Worm (Caenorhabditis elegans) whole organism, L4 larva: Measurements from ENCODE around the gene nonu-1.

Source experiments
- F10B5.3 ChIP-seq: sonication (generic microtip); optimal IDR thresholded peaks from 2 replicates; lab custom pipeline; 2016; ENCODE audit warnings: mild to moderate bottlenecking, missing genetic modification characterization, missing compliant biosample characterization
- T20F7.1 ChIP-seq: fragments of 200-800 bp; sonication (Bioruptor generic); optimal IDR thresholded peaks from 2 replicates; lab custom pipeline; 2018; ENCODE audit warnings: mild to moderate bottlenecking, missing genetic modification characterization, missing compliant biosample characterization
- Y48G9A.11 ChIP-seq: fragments of 200-800 bp; sonication (Bioruptor generic); IDR thresholded peaks from 2 replicates; pipeline ENCODE4 v1.3.6; 2022; ENCODE audit warnings: missing genetic modification reagents, missing genetic modification characterization, missing compliant biosample characterization
- aha-1 ChIP-seq: fragments of 150-350 bp; peaks from one replicate; lab custom pipeline; 2014; ENCODE audit warnings: missing biosample characterization, missing genetic modification characterization
- aly-2 ChIP-seq: sonication (generic microtip); optimal IDR thresholded peaks from 2 replicates; lab custom pipeline; 2018; ENCODE audit warnings: missing biosample characterization, missing genetic modification characterization
- arid-1 ChIP-seq: fragments of 200-800 bp; sonication (Bioruptor generic); conservative IDR thresholded peaks from 2 replicates; pipeline ENCODE4 v1.3.6; 2022; ENCODE audit warnings: missing genetic modification reagents, missing genetic modification characterization, missing compliant biosample characterization
- ceh-20 ChIP-seq: fragments of 200-800 bp; sonication (Bioruptor generic); IDR thresholded peaks from 2 replicates; pipeline ENCODE4 v1.3.6; 2022; ENCODE audit warnings: missing genetic modification reagents, missing genetic modification characterization, missing compliant biosample characterization
- ceh-82 ChIP-seq: sonication (generic microtip); optimal IDR thresholded peaks from 2 replicates; lab custom pipeline; 2017; ENCODE audit warnings: missing biosample characterization, missing genetic modification characterization
- cey-2 ChIP-seq: sonication (generic microtip); optimal IDR thresholded peaks from 3 replicates; lab custom pipeline; 2017; ENCODE audit warnings: missing genetic modification characterization, mild to moderate bottlenecking, missing compliant biosample characterization, antibody characterized with exemption, borderline replicate concordance; ENCODE audit not compliant: insufficient read depth
- daf-16 ChIP-seq, 3 experiments: sonication (generic microtip); optimal IDR thresholded peaks; 2 replicates each; lab custom pipeline; 2016 to 2017; ENCODE audit warnings: missing genetic modification characterization in 3 of 3, missing genetic modification reagents in 3 of 3, mild to moderate bottlenecking in 2 of 3, missing compliant biosample characterization in 2 of 3, missing biosample characterization in 1 of 3, moderate library complexity in 1 of 3
- daf-19 ChIP-seq: fragments of 200-800 bp; sonication (Bioruptor generic); conservative IDR thresholded peaks from 2 replicates; pipeline ENCODE4 v1.3.6; 2022; ENCODE audit warnings: missing genetic modification characterization, missing compliant biosample characterization
- dmd-9 ChIP-seq: fragments of 200-800 bp; sonication (Bioruptor generic); IDR thresholded peaks from 2 replicates; pipeline ENCODE4 v1.3.6; 2022; ENCODE audit warnings: missing genetic modification reagents, missing genetic modification characterization, missing compliant biosample characterization
- fkh-10 ChIP-seq: fragments of 150-350 bp; optimal IDR thresholded peaks from 2 replicates; lab custom pipeline; 2014; ENCODE audit warnings: missing biosample characterization, missing genetic modification reagents, missing genetic modification characterization
- hif-1 ChIP-seq, 2 experiments: sonication (generic microtip); optimal IDR thresholded peaks; 2 replicates each; lab custom pipeline; 2016 to 2017; ENCODE audit warnings: missing compliant biosample characterization in 2 of 2, missing genetic modification characterization in 2 of 2, missing genetic modification reagents in 2 of 2, missing genotype in 2 of 2, mild to moderate bottlenecking in 1 of 2
- hlh-30 ChIP-seq: sonication (generic microtip); optimal IDR thresholded peaks from 2 replicates; lab custom pipeline; 2017; ENCODE audit warnings: antibody characterized with exemption, mild to moderate bottlenecking, missing genetic modification characterization, missing compliant biosample characterization; ENCODE audit not compliant: insufficient read depth
- hmg-1.1 ChIP-seq: fragments of 200-800 bp; sonication (Bioruptor generic); IDR thresholded peaks from 2 replicates; pipeline ENCODE4 v1.3.6; 2022; ENCODE audit warnings: missing genetic modification reagents, missing genetic modification characterization, missing compliant biosample characterization
- jun-1 ChIP-seq: fragments of 150-350 bp; optimal IDR thresholded peaks from 2 replicates; lab custom pipeline; 2014; ENCODE audit warnings: missing biosample characterization, missing genetic modification reagents, missing genetic modification characterization
- lim-7 ChIP-seq: fragments of 200-800 bp; sonication (Bioruptor generic); IDR thresholded peaks from 2 replicates; pipeline ENCODE4 v1.3.6; 2022; ENCODE audit warnings: missing genetic modification characterization, missing compliant biosample characterization
- lin-1 ChIP-seq: fragments of 200-800 bp; sonication (Bioruptor generic); IDR thresholded peaks from 2 replicates; pipeline ENCODE4 v1.3.6; 2022; ENCODE audit warnings: missing genetic modification reagents, missing genetic modification characterization, missing compliant biosample characterization
- lin-13 ChIP-seq: fragments of 150-350 bp; optimal IDR thresholded peaks from 2 replicates; lab custom pipeline; 2014; ENCODE audit warnings: missing biosample characterization, missing genetic modification reagents, missing genetic modification characterization
- lin-15B ChIP-seq: fragments of 150-350 bp; sonication (generic microtip); optimal IDR thresholded peaks from 3 replicates; lab custom pipeline; 2014; ENCODE audit warnings: missing biosample characterization, missing genetic modification characterization
- lin-29 ChIP-seq: fragments of 200-800 bp; sonication (Bioruptor generic); IDR thresholded peaks from 2 replicates; pipeline ENCODE4 v1.3.6; 2022; ENCODE audit warnings: missing genetic modification reagents, missing genetic modification characterization, missing compliant biosample characterization
- mdl-1 ChIP-seq, 2 experiments: fragments of 150-350 bp in 1 of 2; sonication (generic microtip) in 1 of 2; optimal IDR thresholded peaks; 2 replicates each; lab custom pipeline; 2014 to 2017; ENCODE audit warnings: missing biosample characterization in 2 of 2, missing genetic modification characterization in 2 of 2
- mdt-29 ChIP-seq: fragments of 200-800 bp; sonication (Bioruptor generic); IDR thresholded peaks from 2 replicates; pipeline ENCODE4 v1.3.6; 2022; ENCODE audit warnings: missing genetic modification reagents, missing genetic modification characterization, missing compliant biosample characterization
- nhr-102 ChIP-seq: sonication (generic microtip); optimal IDR thresholded peaks from 2 replicates; lab custom pipeline; 2016; ENCODE audit warnings: mild to moderate bottlenecking, missing genetic modification characterization, moderate library complexity, missing compliant biosample characterization
- nhr-11 ChIP-seq: fragments of 150-350 bp; optimal IDR thresholded peaks from 2 replicates; lab custom pipeline; 2014; ENCODE audit warnings: missing biosample characterization, missing genetic modification characterization
- nhr-111 ChIP-seq: fragments of 200-800 bp; sonication (Bioruptor generic); optimal IDR thresholded peaks from 2 replicates; lab custom pipeline; 2018; ENCODE audit warnings: mild to moderate bottlenecking, missing genetic modification characterization, missing compliant biosample characterization
- nhr-41 ChIP-seq: fragments of 200-800 bp; sonication (Bioruptor generic); IDR thresholded peaks from 2 replicates; pipeline ENCODE4 v1.3.6; 2022; ENCODE audit warnings: missing genetic modification reagents, missing genetic modification characterization, missing compliant biosample characterization
- saeg-2 ChIP-seq: fragments of 200-800 bp; sonication (Bioruptor generic); IDR thresholded peaks from 2 replicates; pipeline ENCODE4 v1.3.6; 2022; ENCODE audit warnings: missing genetic modification reagents, missing genetic modification characterization, missing compliant biosample characterization
- unc-130 ChIP-seq: sonication (generic microtip); optimal IDR thresholded peaks from 2 replicates; lab custom pipeline; 2016; ENCODE audit warnings: missing genetic modification reagents, missing genetic modification characterization, missing compliant biosample characterization
- unc-62 ChIP-seq, 3 experiments: fragments of 150-350 bp in 1 of 3; sonication (generic microtip); optimal IDR thresholded peaks in 2 of 3; peaks in 1 of 3; 1 replicate in 1 of 3; 2 replicates in 2 of 3; lab custom pipeline; 2014 to 2017; ENCODE audit warnings: missing biosample characterization in 3 of 3, missing genetic modification characterization in 3 of 3, missing genetic modification reagents in 3 of 3, missing genotype in 1 of 3
- ztf-11 ChIP-seq: fragments of 150-350 bp; optimal IDR thresholded peaks from 2 replicates; lab custom pipeline; 2014; ENCODE audit warnings: missing biosample characterization, missing genetic modification characterization
- ztf-7 ChIP-seq: fragments of 150-350 bp; optimal IDR thresholded peaks from 2 replicates; lab custom pipeline; 2014; ENCODE audit warnings: missing biosample characterization, missing genetic modification characterization

nonu-1 gene

ce11 chrIII:4875663-4876062 lies 26.0 kb upstream of the nonu-1 start:
- TF ChIP-seq ztf-11 (no peak), hmg-1.1 (GFP tag; lab: Robert Waterston, UW) (peak; percentile 53; the same call in 1 of the 2 replicates), F10B5.3 (tag; lab: Kevin White, UChicago) (no peak), mdl-1 (tag; optimal IDR thresholded peaks at IDR 0.05; lab: Kevin White, UChicago) (no peak), T20F7.1 (no peak), ceh-82 (tag; lab: Kevin White, UChicago) (no peak), unc-62 (GFP tag; optimal IDR thresholded peaks at IDR 0.05 in 1 of 2; lab: Kevin White, UChicago) (peak in 1 of 2 experiments; percentile 77), unc-62 (tag; optimal IDR thresholded peaks at IDR 0.05; lab: Kevin White, UChicago) (no peak)

ce11 chrIII:4874671-4875070 lies 25.0 kb upstream of the nonu-1 start, which contains the start of gene C35D10.12:
Gene C35D10.12 (minus strand): TSS chrIII:4874771.
- TF ChIP-seq dmd-9 (GFP tag; lab: Robert Waterston, UW), result no peak
- TF ChIP-seq fkh-10 (GFP tag; lab: Kevin White, UChicago), result no peak
- no peak for TF ChIP-seq Y48G9A.11
- no peak for TF ChIP-seq nhr-102 (tag; lab: Kevin White, UChicago)
- TF ChIP-seq hif-1 (tag; optimal IDR thresholded peaks at IDR 0.05; lab: Kevin White, UChicago), result no peak
- TF ChIP-seq hlh-30 (tag; lab: Kevin White, UChicago), result no peak
- no peak for TF ChIP-seq cey-2 (tag; lab: Kevin White, UChicago)
- no peak for TF ChIP-seq lin-15B (tag; lab: Kevin White, UChicago)
- no peak for TF ChIP-seq arid-1 (GFP tag; lab: Robert Waterston, UW)
- TF ChIP-seq jun-1, result no peak
- TF ChIP-seq nhr-41 (GFP tag; lab: Robert Waterston, UW), result no peak
- no peak for TF ChIP-seq ceh-20
- no peak for TF ChIP-seq mdt-29 (GFP tag; lab: Robert Waterston, UW)
- TF ChIP-seq saeg-2, result no peak

ce11 chrIII:4873395-4873794 lies 23.7 kb upstream of the nonu-1 start:
- TF ChIP-seq aha-1 (tag; lab: Kevin White, UChicago) (peak; percentile 96), lin-13 (GFP tag; lab: Kevin White, UChicago) (no peak)

- TF ChIP-seq daf-19 (GFP tag; lab: Robert Waterston, UW) (no peak), hlh-30 (tag; lab: Kevin White, UChicago) (no peak)
Observed at ce11 chrIII:4870478-4870877, 20.8 kb upstream of the nonu-1 start, which contains the start of gene gipc-1. Gene gipc-1 (plus strand): TSS chrIII:4870778.

ce11 chrIII:4868643-4869042 lies 18.9 kb upstream of the nonu-1 start, which contains the start of the genes msd-4 and C35D10.3:
Gene msd-4 (minus strand): TSS chrIII:4868743.
Gene C35D10.3 (plus strand): TSS chrIII:4868921.
- no peak for TF ChIP-seq lin-1
- no peak for TF ChIP-seq dmd-9 (GFP tag; lab: Robert Waterston, UW)
- TF ChIP-seq lin-29, result no peak
- no peak for TF ChIP-seq daf-16 (GFP tag; optimal IDR thresholded peaks at IDR 0.05; lab: Kevin White, UChicago)
- no peak for TF ChIP-seq daf-16 (tag; optimal IDR thresholded peaks at IDR 0.05; lab: Kevin White, UChicago)
- TF ChIP-seq unc-130 (GFP tag; lab: Kevin White, UChicago), result no peak
- no peak for TF ChIP-seq nhr-11 (tag; lab: Kevin White, UChicago)
- TF ChIP-seq ztf-7 (tag; lab: Kevin White, UChicago), result no peak
- TF ChIP-seq jun-1, result no peak
- TF ChIP-seq nhr-111 (GFP tag; lab: Kevin White, UChicago), result no peak
- no peak for TF ChIP-seq aly-2 (tag; lab: Kevin White, UChicago)
- no peak for TF ChIP-seq lim-7 (GFP tag; lab: Robert Waterston, UW)
